Worm (Caenorhabditis elegans) whole organism, L3 larva: ENCODE data around the gene srh-33.

Experiments
- R02D3.7 ChIP-seq: fragments of 150-350 bp; optimal IDR thresholded peaks from 2 replicates; lab custom pipeline; 2014; ENCODE audit warnings: missing biosample characterization, missing genetic modification characterization
- elt-2 ChIP-seq: sonication (generic microtip); optimal IDR thresholded peaks from 2 replicates; lab custom pipeline; 2016; ENCODE audit warnings: missing genetic modification reagents, mild to moderate bottlenecking, missing genetic modification characterization, missing compliant biosample characterization
- eor-1 ChIP-seq, 2 experiments: fragments of 150-350 bp; optimal IDR thresholded peaks; 2 replicates each; lab custom pipeline; 2014 to 2018; ENCODE audit warnings: missing biosample characterization in 2 of 2, missing genetic modification characterization in 2 of 2
- hmg-11 ChIP-seq: sonication (generic microtip); optimal IDR thresholded peaks from 2 replicates; lab custom pipeline; 2016; ENCODE audit warnings: missing genetic modification characterization, missing compliant biosample characterization
- lsy-12 ChIP-seq: sonication (generic microtip); optimal IDR thresholded peaks from 2 replicates; lab custom pipeline; 2016; ENCODE audit warnings: mild to moderate bottlenecking, missing genetic modification characterization, missing compliant biosample characterization
- nhr-11 ChIP-seq: fragments of 150-350 bp; optimal IDR thresholded peaks from 2 replicates; lab custom pipeline; 2014; ENCODE audit warnings: missing biosample characterization, missing genetic modification characterization
- nhr-25 ChIP-seq: sonication (generic microtip); optimal IDR thresholded peaks from 2 replicates; lab custom pipeline; 2017; ENCODE audit warnings: missing biosample characterization, missing genetic modification characterization
- nhr-28 ChIP-seq: fragments of 150-350 bp; optimal IDR thresholded peaks from 2 replicates; lab custom pipeline; 2014; ENCODE audit warnings: missing biosample characterization, missing genetic modification characterization
- snpc-4 ChIP-seq: fragments of 150-350 bp; optimal IDR thresholded peaks from 2 replicates; lab custom pipeline; 2014; ENCODE audit warnings: missing biosample characterization, missing genetic modification characterization

srh-33 gene

DNA sequence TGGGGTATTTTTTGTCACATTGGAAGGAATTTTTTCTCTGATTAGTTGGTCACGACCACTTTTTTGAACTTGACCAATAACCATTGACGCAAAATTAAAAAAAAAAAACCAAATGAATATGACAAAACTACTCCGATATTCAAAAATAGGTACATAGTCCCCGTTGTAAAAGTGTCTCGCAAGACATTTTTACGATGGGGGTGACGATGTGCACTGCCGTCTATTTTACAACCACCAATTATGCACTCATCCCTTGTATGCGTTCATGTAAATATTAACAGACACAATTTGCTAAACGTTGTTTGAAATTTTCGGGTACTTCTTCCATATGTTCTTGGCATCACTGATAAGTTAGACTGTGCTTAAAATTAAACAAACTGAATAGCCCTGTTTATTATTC lies 43.4 kb downstream of the srh-33 start, which contains the start of gene scl-27:
Gene scl-27 (plus strand): TSS at position 301 of the 400 bp plus-strand sequence.
- TF ChIP-seq nhr-25 (no peak), eor-1 (tag; optimal IDR thresholded peaks at IDR 0.05; lab: Kevin White, UChicago) (no peak), R02D3.7 (tag; lab: Kevin White, UChicago) (no peak), nhr-28 (tag; lab: Kevin White, UChicago) (no peak), snpc-4 (tag; lab: Kevin White, UChicago) (no peak), lsy-12 (tag; lab: Kevin White, UChicago) (no peak)

- TF ChIP-seq nhr-11 (tag; lab: Kevin White, UChicago) (peak; percentile 46), elt-2 (tag; lab: Kevin White, UChicago) (no peak)
- TF ChIP-seq, all 47 proteins: peak for 1
These were observed 46.8 kb downstream of the srh-33 start, which contains the start of gene nhr-253 for ce11 chrV:396309-396708. TSS of gene nhr-253 (plus strand) at chrV:396593.

DNA sequence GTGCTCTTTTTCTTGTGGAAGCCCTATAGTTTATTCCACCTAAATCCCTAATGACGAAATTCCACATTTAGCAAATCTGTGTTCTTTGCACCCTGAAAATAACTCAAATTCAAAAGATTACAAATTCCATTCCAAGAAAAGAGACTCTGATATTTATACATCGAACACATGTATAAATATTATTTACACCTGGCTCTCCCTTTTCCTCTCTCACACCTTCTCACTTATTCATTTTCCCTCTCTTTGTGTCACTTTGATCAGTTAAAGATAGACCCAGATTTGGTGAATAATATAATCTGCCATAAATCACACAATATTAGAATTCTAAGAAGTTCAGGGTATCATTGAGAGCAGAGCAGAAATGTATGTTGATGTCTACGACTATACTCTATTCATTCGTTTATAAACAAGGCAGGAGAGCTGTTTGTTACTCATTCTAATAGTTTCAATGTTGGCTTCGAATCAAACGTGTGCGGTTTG lies 50.9 kb downstream of the srh-33 start, which contains the start of gene nhr-254:
Gene nhr-254 (plus strand): TSS at position 430 of the 480 bp plus-strand sequence.
- no peak for TF ChIP-seq hmg-11 (tag; lab: Kevin White, UChicago)
